Fruit fly (Drosophila melanogaster): Measurements from ENCODE around the gene Ptx1.
A peak's percentile ranks its signal among the peaks of the same experiment; 100 is the strongest.

Ptx1 gene

dm6 chr3R:30890045-30890444, 22.5 kb upstream of the Ptx1 start (continued):
- TF ChIP-seq CG31627 (GFP tag; optimal IDR thresholded peaks at IDR 0.05) (peak; percentile 34), CG3032 (tag; optimal IDR thresholded peaks at IDR 0.05) (no peak), CG10631 (GFP tag; optimal IDR thresholded peaks at IDR 0.05) (peak; percentile 18), salr (GFP tag; optimal IDR thresholded peaks at IDR 0.05) (no peak), CG6276 (GFP tag; optimal IDR thresholded peaks at IDR 0.05) (no peak), dac (GFP tag; optimal IDR thresholded peaks at IDR 0.05) (no peak), Smox (GFP tag; optimal IDR thresholded peaks at IDR 0.05) (peak; percentile 19), Ets21C (GFP tag; optimal IDR thresholded peaks at IDR 0.05) (no peak), CG8319 (GFP tag; optimal IDR thresholded peaks at IDR 0.05) (no peak), CG9139 (GFP tag; optimal IDR thresholded peaks at IDR 0.05) (no peak), Met (GFP tag; optimal IDR thresholded peaks at IDR 0.05) (peak; percentile 24), Gug (GFP tag; IDR thresholded peaks at IDR 0.05) (no peak; the same call in 1 of the 2 replicates), fd59A (GFP tag; optimal IDR thresholded peaks at IDR 0.05) (no peak), topi (GFP tag; optimal IDR thresholded peaks at IDR 0.05) (peak; percentile 38), ss (GFP tag; optimal IDR thresholded peaks at IDR 0.05) (no peak)

dm6 chr3R:30893738-30894137, 18.8 kb upstream of the Ptx1 start, which contains the start of gene Cyp4c3:
TSS of gene Cyp4c3 (plus strand) at chr3R:30894038.
- no peak for TF ChIP-seq salr (GFP tag; optimal IDR thresholded peaks at IDR 0.05)
- no peak for TF ChIP-seq CG6854 (GFP tag; optimal IDR thresholded peaks at IDR 0.05)

dm6 chr3R:30902061-30902460, 10.5 kb upstream of the Ptx1 start, which contains the start of gene CG33483:
TSS of gene CG33483 (minus strand) at chr3R:30902161.
- TF ChIP-seq CG4318 (GFP tag; optimal IDR thresholded peaks at IDR 0.05) (no peak), CG3032 (tag; optimal IDR thresholded peaks at IDR 0.05) (no peak), CG6276 (GFP tag; optimal IDR thresholded peaks at IDR 0.05) (no peak), Ets21C (GFP tag; optimal IDR thresholded peaks at IDR 0.05) (no peak), CG34406 (GFP tag; optimal IDR thresholded peaks at IDR 0.05) (no peak), Sox14 (GFP tag; optimal IDR thresholded peaks at IDR 0.05) (no peak), Ets96B (tag; optimal IDR thresholded peaks at IDR 0.05) (no peak), ss (GFP tag; optimal IDR thresholded peaks at IDR 0.05) (no peak)

- TF ChIP-seq Ets21C (GFP tag; optimal IDR thresholded peaks at IDR 0.05) = no peak
- TF ChIP-seq Blimp-1 (GFP tag; optimal IDR thresholded peaks at IDR 0.05) = no peak
- no peak for TF ChIP-seq CG34406 (GFP tag; optimal IDR thresholded peaks at IDR 0.05)
- peak; percentile 27 for TF ChIP-seq svp (GFP tag)
- TF ChIP-seq CG8119 (GFP tag; IDR thresholded peaks at IDR 0.05) = no peak
- no peak for TF ChIP-seq dac (GFP tag; optimal IDR thresholded peaks at IDR 0.05)
Measured at dm6 chr3R:30903994-30904393, 8.6 kb upstream of the Ptx1 start.

- no peak for TF ChIP-seq Sox15 (GFP tag; optimal IDR thresholded peaks at IDR 0.05)
- no peak for TF ChIP-seq CG6163 (GFP tag; IDR thresholded peaks at IDR 0.05)
- no peak for TF ChIP-seq OdsH (GFP tag; optimal IDR thresholded peaks at IDR 0.05)
- no peak for TF ChIP-seq vri (GFP tag; optimal IDR thresholded peaks at IDR 0.05)
- no peak for TF ChIP-seq dac (GFP tag; optimal IDR thresholded peaks at IDR 0.05)
- no peak for TF ChIP-seq CG16779 (tag; optimal IDR thresholded peaks at IDR 0.05)
- TF ChIP-seq Hr38 (GFP tag; optimal IDR thresholded peaks at IDR 0.05) = no peak
- no peak for TF ChIP-seq fd59A (GFP tag; optimal IDR thresholded peaks at IDR 0.05)
- TF ChIP-seq salr (GFP tag; optimal IDR thresholded peaks at IDR 0.05) = no peak
- TF ChIP-seq CG1621 (tag; optimal IDR thresholded peaks at IDR 0.05) = no peak
- no peak for TF ChIP-seq Hr4 (GFP tag; optimal IDR thresholded peaks at IDR 0.05)
- no peak for TF ChIP-seq lz (GFP tag; optimal IDR thresholded peaks at IDR 0.05)
- no peak for TF ChIP-seq Smox (GFP tag; optimal IDR thresholded peaks at IDR 0.05)
- TF ChIP-seq esn (GFP tag; optimal IDR thresholded peaks at IDR 0.05) = no peak
- TF ChIP-seq eg (GFP tag; IDR thresholded peaks at IDR 0.05) = no peak
Measured at dm6 chr3R:30909032-30909431, 3.5 kb upstream of the Ptx1 start.
